Worm (Caenorhabditis elegans) whole organism, L4 larva: Measurements from ENCODE around the gene F56D3.1.

Source experiments
- fos-1 ChIP-seq: fragments of 150-350 bp; optimal IDR thresholded peaks from 2 replicates; lab custom pipeline; 2014; ENCODE audit warnings: missing biosample characterization, missing genetic modification characterization
- hlh-11 ChIP-seq: fragments of 200-800 bp; sonication (Bioruptor generic); optimal IDR thresholded peaks from 2 replicates; lab custom pipeline; 2018; ENCODE audit warnings: mild to moderate bottlenecking, missing genetic modification characterization, missing compliant biosample characterization
- nhr-10 ChIP-seq: fragments of 150-350 bp; optimal IDR thresholded peaks from 2 replicates; lab custom pipeline; 2014; ENCODE audit warnings: missing biosample characterization, missing genetic modification characterization
- nhr-28 ChIP-seq: fragments of 150-350 bp; optimal IDR thresholded peaks from 2 replicates; lab custom pipeline; 2014; ENCODE audit warnings: missing biosample characterization, missing genetic modification characterization
- pha-4 ChIP-seq, 2 experiments: fragments of 150-350 bp in 1 of 2; fragments of 200-800 bp in 1 of 2; sonication (Bioruptor generic) in 1 of 2; IDR thresholded peaks in 1 of 2; optimal IDR thresholded peaks in 1 of 2; 2 replicates each; pipeline versions ENCODE4 v1.3.6 to Lab custom; 2014 to 2022; ENCODE audit warnings: missing genetic modification characterization in 2 of 2, missing genetic modification reagents in 2 of 2, missing biosample characterization in 1 of 2, missing compliant biosample characterization in 1 of 2
- snpc-1.2 ChIP-seq: fragments of 200-800 bp; sonication (Bioruptor generic); IDR thresholded peaks from 2 replicates; pipeline ENCODE4 v1.3.6; 2022; ENCODE audit warnings: missing genetic modification reagents, missing genetic modification characterization, missing compliant biosample characterization
- unc-39 ChIP-seq: sonication (generic microtip); optimal IDR thresholded peaks from 2 replicates; lab custom pipeline; 2017; ENCODE audit warnings: missing biosample characterization, missing genetic modification characterization

DNA sequence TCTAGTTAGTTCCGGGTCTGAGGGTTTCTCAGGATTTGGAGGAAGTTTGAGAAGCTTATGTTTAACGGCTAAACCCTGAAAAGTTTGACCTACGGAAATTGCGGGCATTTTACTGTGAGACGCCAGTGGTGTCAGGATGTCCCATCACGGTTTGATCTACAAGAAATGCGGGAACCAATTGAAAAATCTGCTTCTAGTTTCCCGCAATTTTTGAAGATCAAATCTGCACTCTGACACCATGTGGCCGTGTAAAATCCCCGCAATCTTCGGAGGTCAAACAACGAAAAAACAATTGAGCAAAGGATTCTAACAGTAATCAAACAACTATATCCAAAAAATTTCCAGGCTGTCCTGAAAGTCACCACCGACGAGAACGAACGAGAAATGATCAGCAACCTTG lies 23.2 kb upstream of the F56D3.1 start:
- TF ChIP-seq unc-39 (tag; lab: Kevin White, UChicago) = no peak
- no peak for TF ChIP-seq fos-1
- no peak for TF ChIP-seq nhr-10 (tag; lab: Kevin White, UChicago)
- no peak for TF ChIP-seq nhr-28 (tag; lab: Kevin White, UChicago)
- TF ChIP-seq pha-4 (GFP tag; IDR thresholded peaks at IDR 0.05; lab: Robert Waterston, UW) = no peak
- no peak for TF ChIP-seq pha-4 (tag; optimal IDR thresholded peaks at IDR 0.05; lab: Kevin White, UChicago)
- no peak for TF ChIP-seq hlh-11
- TF ChIP-seq snpc-1.2 (GFP tag; lab: Robert Waterston, UW) = no peak
